Fruit fly (Drosophila melanogaster) S2 (cell line): ENCODE measurements around the gene CG15482.

ENCODE experiments used
- CG8478 ChIP-seq: fragments of >200 bp; optimal IDR thresholded peaks from 2 replicates; lab custom pipeline; 2018
- CTCF ChIP-seq, 2 experiments: fragments of >200 bp; optimal IDR thresholded peaks; 2 replicates each; lab custom pipeline; 2018

DNA sequence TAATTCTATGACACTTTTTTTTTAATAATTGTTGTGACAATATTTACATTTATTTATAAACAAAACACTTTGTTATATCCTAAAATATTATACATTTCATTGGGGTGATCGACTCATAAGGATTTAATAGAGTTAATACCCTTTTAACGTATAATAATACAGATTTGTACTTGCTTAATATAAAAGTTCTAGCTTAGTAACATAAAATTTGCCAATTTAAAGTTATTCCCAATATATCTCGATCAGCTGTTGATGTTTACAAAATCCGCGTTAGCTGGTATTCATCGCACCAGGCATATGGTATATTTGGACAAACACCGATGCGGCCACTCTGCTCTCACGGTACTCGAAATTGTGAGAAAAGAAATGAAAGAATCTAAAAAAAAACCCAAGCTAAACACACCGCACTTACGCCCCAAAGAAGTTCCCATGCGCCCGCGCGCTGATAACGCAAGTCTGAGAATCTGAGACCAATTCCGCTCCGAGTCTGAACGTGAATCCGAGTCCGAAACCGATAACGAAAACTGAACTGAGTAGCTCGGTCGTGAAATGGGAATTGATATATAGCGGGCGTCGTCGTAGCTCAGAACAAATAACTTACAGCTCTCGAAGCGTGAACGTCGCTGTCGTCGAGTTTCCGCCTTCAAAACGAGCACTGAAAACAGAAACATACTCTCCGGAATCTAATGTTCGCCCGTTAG lies 8.0 kb downstream of the CG15482 start, which contains the start of gene Pect:
- TF ChIP-seq CTCF (optimal IDR thresholded peaks at IDR 0.05; lab: Kevin White, UChicago) = no peak
- no peak for TF ChIP-seq CG8478 (lab: Kevin White, UChicago)
